Fruit fly (Drosophila melanogaster) whole organism, embryonic: ENCODE results near the gene Mst89B.

Experiments used
- Aef1 ChIP-seq: fragments of 200-800 bp; sonication (Bioruptor generic); IDR thresholded peaks from 3 replicates; pipeline ENCODE4 v1.3.6; 2022; ENCODE audit warnings: missing biosample characterization, missing genetic modification characterization
- CG10209 ChIP-seq: fragments of 200-800 bp; sonication (Bioruptor generic); optimal IDR thresholded peaks from 3 replicates; lab custom pipeline; 2017; ENCODE audit warnings: missing biosample characterization, mild to moderate bottlenecking, missing genetic modification characterization, missing genetic modification reagents
- CG11398 ChIP-seq: fragments of 200-800 bp; sonication (Bioruptor generic); optimal IDR thresholded peaks from 2 replicates; lab custom pipeline; 2016; ENCODE audit warnings: missing biosample characterization, missing genetic modification characterization
- CG11456 ChIP-seq: fragments of 200-800 bp; sonication (Bioruptor generic); IDR thresholded peaks from 3 replicates; pipeline ENCODE4 v1.3.6; 2022; ENCODE audit warnings: missing biosample characterization, missing genetic modification characterization
- CG11504 ChIP-seq: fragments of 200-800 bp; sonication (Bioruptor generic); optimal IDR thresholded peaks from 3 replicates; lab custom pipeline; 2019; ENCODE audit warnings: missing biosample characterization, mild to moderate bottlenecking, missing genetic modification characterization, moderate library complexity
- CG11723 ChIP-seq: fragments of 200-800 bp; sonication (Bioruptor generic); optimal IDR thresholded peaks from 2 replicates; lab custom pipeline; 2017; ENCODE audit warnings: missing biosample characterization, mild to moderate bottlenecking, missing genetic modification characterization
- CG12299 ChIP-seq: fragments of 200-800 bp; sonication (Bioruptor generic); optimal IDR thresholded peaks from 2 replicates; lab custom pipeline; 2018; ENCODE audit warnings: missing biosample characterization, mild to moderate bottlenecking, missing genetic modification characterization
- CG1233 ChIP-seq: fragments of 200-800 bp; sonication (Bioruptor generic); optimal IDR thresholded peaks from 4 replicates; lab custom pipeline; 2018; ENCODE audit warnings: missing biosample characterization, mild to moderate bottlenecking, missing genetic modification characterization
- CG14050 ChIP-seq: fragments of 200-800 bp; sonication (Bioruptor generic); IDR thresholded peaks from 3 replicates; pipeline ENCODE4 v1.3.6; 2022; ENCODE audit warnings: missing biosample characterization, missing genetic modification characterization
- CG15011 ChIP-seq: fragments of 200-800 bp; sonication (Bioruptor generic); optimal IDR thresholded peaks from 3 replicates; lab custom pipeline; 2018; ENCODE audit warnings: missing biosample characterization, mild to moderate bottlenecking, missing genetic modification characterization
- CG15479 ChIP-seq: fragments of 200-800 bp; sonication (Bioruptor generic); optimal IDR thresholded peaks from 3 replicates; lab custom pipeline; 2019; ENCODE audit warnings: missing biosample characterization, mild to moderate bottlenecking, missing genetic modification characterization, moderate library complexity
- CG15696 ChIP-seq: fragments of 200-800 bp; sonication (Bioruptor generic); optimal IDR thresholded peaks from 2 replicates; lab custom pipeline; 2019; ENCODE audit warnings: missing biosample characterization, mild to moderate bottlenecking, missing genetic modification characterization, moderate library complexity
- CG17912 ChIP-seq: fragments of 200-800 bp; sonication (Bioruptor generic); optimal IDR thresholded peaks from 2 replicates; lab custom pipeline; 2018; ENCODE audit warnings: missing biosample characterization, mild to moderate bottlenecking, missing genetic modification characterization
- CG2199 ChIP-seq: fragments of 200-800 bp; sonication (Bioruptor generic); IDR thresholded peaks from 3 replicates; pipeline ENCODE4 v1.3.6; 2022; ENCODE audit warnings: missing biosample characterization, missing genetic modification characterization
- CG2889 ChIP-seq: fragments of 200-800 bp; sonication (Bioruptor generic); IDR thresholded peaks from 3 replicates; pipeline ENCODE4 v1.3.6; 2022; ENCODE audit warnings: missing biosample characterization, missing genetic modification characterization
- CG3281 ChIP-seq: fragments of 200-800 bp; sonication (Bioruptor generic); optimal IDR thresholded peaks from 3 replicates; lab custom pipeline; 2017; ENCODE audit warnings: missing biosample characterization, mild to moderate bottlenecking, missing genetic modification characterization
- CG33213 ChIP-seq: fragments of 200-800 bp; sonication (Bioruptor generic); optimal IDR thresholded peaks from 3 replicates; lab custom pipeline; 2016; ENCODE audit warnings: missing biosample characterization, missing genetic modification characterization
- CG33557 ChIP-seq: fragments of 200-800 bp; sonication (Bioruptor generic); optimal IDR thresholded peaks from 2 replicates; lab custom pipeline; 2019; ENCODE audit warnings: missing biosample characterization, mild to moderate bottlenecking, missing genetic modification characterization, moderate library complexity
- CG3407 ChIP-seq: fragments of 200-800 bp; sonication (Bioruptor generic); optimal IDR thresholded peaks from 2 replicates; lab custom pipeline; 2018; ENCODE audit warnings: missing biosample characterization, mild to moderate bottlenecking, missing genetic modification characterization
- CG5180 ChIP-seq: fragments of 200-800 bp; sonication (Bioruptor generic); optimal IDR thresholded peaks from 3 replicates; lab custom pipeline; 2017; ENCODE audit warnings: missing biosample characterization, missing genetic modification characterization, mild to moderate bottlenecking, moderate library complexity, missing genetic modification reagents
- CG5245 ChIP-seq: fragments of 200-800 bp; sonication (Bioruptor generic); optimal IDR thresholded peaks from 3 replicates; lab custom pipeline; 2016; ENCODE audit warnings: missing biosample characterization, missing genetic modification characterization
- CG5953 ChIP-seq: fragments of 200-800 bp; sonication (Bioruptor generic); IDR thresholded peaks from 2 replicates; pipeline ENCODE4 v1.3.6; 2022; ENCODE audit warnings: missing biosample characterization, missing genetic modification characterization
- CG6654 ChIP-seq: fragments of 200-800 bp; sonication (Bioruptor generic); optimal IDR thresholded peaks from 2 replicates; lab custom pipeline; 2017; ENCODE audit warnings: missing biosample characterization, mild to moderate bottlenecking, missing genetic modification characterization
- CG6683 ChIP-seq: fragments of 200-800 bp; sonication (Bioruptor generic); optimal IDR thresholded peaks from 2 replicates; lab custom pipeline; 2017; ENCODE audit warnings: missing biosample characterization, mild to moderate bottlenecking, missing genetic modification characterization, missing genetic modification reagents
- CG7987 ChIP-seq: fragments of 200-800 bp; sonication (Bioruptor generic); optimal IDR thresholded peaks from 2 replicates; lab custom pipeline; 2018; ENCODE audit warnings: missing biosample characterization, mild to moderate bottlenecking, missing genetic modification characterization, moderate library complexity
- CG8359 ChIP-seq: fragments of 200-800 bp; sonication (Bioruptor generic); optimal IDR thresholded peaks from 2 replicates; lab custom pipeline; 2017; ENCODE audit warnings: missing biosample characterization, mild to moderate bottlenecking, missing genetic modification characterization, borderline replicate concordance
- CG9215 ChIP-seq: fragments of 200-800 bp; sonication (Bioruptor generic); IDR thresholded peaks from 2 replicates; pipeline ENCODE4 v1.3.6; 2022; ENCODE audit warnings: missing biosample characterization, missing genetic modification characterization
- CkIIα-i1 ChIP-seq: fragments of 200-800 bp; sonication (Bioruptor generic); IDR thresholded peaks from 2 replicates; pipeline ENCODE4 v1.3.6; 2022; ENCODE audit warnings: missing biosample characterization, missing genetic modification characterization
- Dll ChIP-seq: fragments of 200-800 bp; sonication (Bioruptor generic); IDR thresholded peaks from 4 replicates; pipeline ENCODE4 v1.3.6; 2022; ENCODE audit warnings: missing biosample characterization, missing genetic modification characterization; ENCODE audit not compliant: partially characterized antibody
- Eip74EF ChIP-seq, 2 experiments: fragments of 200-800 bp in 1 of 2; fragments of >200 bp in 1 of 2; sonication (Bioruptor generic) in 1 of 2; optimal IDR thresholded peaks; 2 replicates each; lab custom pipeline; 2017 to 2019; ENCODE audit warnings: missing biosample characterization in 2 of 2, missing genetic modification characterization in 2 of 2, mild to moderate bottlenecking in 1 of 2, moderate library complexity in 1 of 2
- Lim3 ChIP-seq: fragments of 200-800 bp; sonication (Bioruptor generic); IDR thresholded peaks from 2 replicates; pipeline ENCODE4 v1.3.6; 2022; ENCODE audit warnings: missing biosample characterization, missing genetic modification characterization
- Ravus ChIP-seq: fragments of 200-800 bp; sonication (Bioruptor generic); IDR thresholded peaks from 2 replicates; pipeline ENCODE4 v1.3.6; 2022; ENCODE audit warnings: missing biosample characterization, missing genetic modification characterization
- Sry-δ ChIP-seq: fragments of 200-800 bp; sonication (Bioruptor generic); optimal IDR thresholded peaks from 2 replicates; lab custom pipeline; 2016; ENCODE audit warnings: missing biosample characterization, missing genetic modification characterization
- TFAM ChIP-seq: fragments of 200-800 bp; sonication (Bioruptor generic); optimal IDR thresholded peaks from 2 replicates; lab custom pipeline; 2017; ENCODE audit warnings: missing biosample characterization, missing genetic modification characterization, inconsistent platforms
- ara ChIP-seq: fragments of 200-800 bp; sonication (Bioruptor generic); IDR thresholded peaks from 2 replicates; pipeline ENCODE4 v1.3.6; 2022; ENCODE audit warnings: missing biosample characterization, missing genetic modification characterization
- bcd ChIP-seq: fragments of 200-800 bp; sonication (Bioruptor generic); optimal IDR thresholded peaks from 2 replicates; lab custom pipeline; 2017; ENCODE audit warnings: missing biosample characterization, mild to moderate bottlenecking, missing genetic modification characterization
- btn ChIP-seq: fragments of 200-800 bp; sonication (Bioruptor generic); optimal IDR thresholded peaks from 2 replicates; lab custom pipeline; 2016; ENCODE audit warnings: missing biosample characterization, missing genetic modification characterization
- caup ChIP-seq: fragments of 200-800 bp; sonication (Bioruptor generic); optimal IDR thresholded peaks from 3 replicates; lab custom pipeline; 2017; ENCODE audit warnings: missing biosample characterization, mild to moderate bottlenecking, missing genetic modification characterization, moderate library complexity; ENCODE audit not compliant: severe bottlenecking
- dati ChIP-seq: fragments of 200-800 bp; sonication (Bioruptor generic); IDR thresholded peaks from 2 replicates; pipeline ENCODE4 v1.3.6; 2022; ENCODE audit warnings: missing biosample characterization, missing genetic modification characterization
- h ChIP-seq: fragments of >200 bp; optimal IDR thresholded peaks from 2 replicates; lab custom pipeline; 2017
- insv ChIP-seq, 2 experiments: fragments of 200-800 bp; sonication (Bioruptor generic); optimal IDR thresholded peaks; 3 replicates each; lab custom pipeline; 2016 to 2018; ENCODE audit warnings: missing biosample characterization in 2 of 2, missing genetic modification characterization in 2 of 2
- jigr1 ChIP-seq: fragments of 200-800 bp; sonication (Bioruptor generic); IDR thresholded peaks from 3 replicates; pipeline ENCODE4 v1.3.6; 2022; ENCODE audit warnings: missing biosample characterization, missing genetic modification characterization
- lab ChIP-seq: fragments of 200-800 bp; sonication (Bioruptor generic); optimal IDR thresholded peaks from 3 replicates; lab custom pipeline; 2017; ENCODE audit warnings: missing biosample characterization, missing genetic modification characterization, mild to moderate bottlenecking, moderate library complexity, missing genetic modification reagents
- pb ChIP-seq: fragments of 200-800 bp; sonication (Bioruptor generic); optimal IDR thresholded peaks from 3 replicates; lab custom pipeline; 2016; ENCODE audit warnings: missing biosample characterization, missing genetic modification characterization
- slp2 ChIP-seq: fragments of 200-800 bp; sonication (Bioruptor generic); optimal IDR thresholded peaks from 2 replicates; lab custom pipeline; 2016; ENCODE audit warnings: missing biosample characterization, missing genetic modification characterization
- sug ChIP-seq: fragments of 200-800 bp; optimal IDR thresholded peaks from 2 replicates; lab custom pipeline; 2019; ENCODE audit warnings: missing biosample characterization, mild to moderate bottlenecking, missing genetic modification characterization, moderate library complexity
- tgo ChIP-seq: fragments of 200-800 bp; sonication (Bioruptor generic); IDR thresholded peaks from 3 replicates; pipeline ENCODE4 v1.3.6; 2022; ENCODE audit warnings: missing biosample characterization, missing genetic modification characterization
- wek ChIP-seq: fragments of 200-800 bp; sonication (Bioruptor generic); optimal IDR thresholded peaks from 3 replicates; lab custom pipeline; 2018; ENCODE audit warnings: missing biosample characterization, mild to moderate bottlenecking, missing genetic modification characterization, moderate library complexity
- zen ChIP-seq: fragments of 200-800 bp; sonication (Bioruptor generic); optimal IDR thresholded peaks from 3 replicates; lab custom pipeline; 2018; ENCODE audit warnings: missing biosample characterization, mild to moderate bottlenecking, missing genetic modification characterization, moderate library complexity

Mst89B gene

dm6 chr3R:16222300-16222903 lies 44.4 kb upstream of the Mst89B start (continued):
- TF ChIP-seq CG2199 = peak; percentile 100
- TF ChIP-seq Lim3 = peak; percentile 99
- peak; percentile 97 for TF ChIP-seq CG17912 (GFP tag; lab: Kevin White, UChicago)
- TF ChIP-seq CG3407 = peak; percentile 98
- TF ChIP-seq pb (GFP tag; lab: Kevin White, UChicago) = peak; percentile 100
- TF ChIP-seq CkIIα-i1 (GFP tag; lab: Robert Waterston, UW) = peak; percentile 98
- peak; percentile 99 for TF ChIP-seq CG11504 (tag; lab: Kevin White, UChicago)
- TF ChIP-seq caup = peak; percentile 99
- peak; percentile 99 for TF ChIP-seq CG11398
- TF ChIP-seq h (lab: Kevin White, UChicago) = no peak
- peak; percentile 99 for TF ChIP-seq CG7987 (GFP tag; lab: Kevin White, UChicago)
- TF ChIP-seq CG5245 = peak; percentile 100
- peak; percentile 99 for TF ChIP-seq CG2889
- peak; percentile 96 for TF ChIP-seq TFAM (GFP tag; lab: Kevin White, UChicago)
- peak; percentile 99 for TF ChIP-seq dati
- TF ChIP-seq CG1233 (GFP tag; lab: Kevin White, UChicago) = peak; percentile 99
- peak; percentile 100 for TF ChIP-seq tgo (GFP tag; lab: Robert Waterston, UW)
- TF ChIP-seq CG12299 (tag; lab: Kevin White, UChicago) = peak; percentile 99
- peak; percentile 100 for TF ChIP-seq CG33213 (GFP tag; lab: Kevin White, UChicago)
- TF ChIP-seq jigr1 (GFP tag; lab: Robert Waterston, UW) = peak; percentile 99
- peak; percentile 93 for TF ChIP-seq CG6654 (GFP tag; lab: Kevin White, UChicago)
- TF ChIP-seq btn (GFP tag; lab: Kevin White, UChicago) = peak; percentile 100
- peak; percentile 96 for TF ChIP-seq sug (tag; lab: Kevin White, UChicago)
- TF ChIP-seq Eip74EF (GFP tag; optimal IDR thresholded peaks at IDR 0.05; lab: Kevin White, UChicago) = peak in 1 of 2 experiments; percentile 97
- TF ChIP-seq CG15011 = peak; percentile 98
- TF ChIP-seq bcd (GFP tag; lab: Kevin White, UChicago) = peak; percentile 98
- TF ChIP-seq lab (GFP tag; lab: Kevin White, UChicago) = peak; percentile 100
- peak; percentile 97 for TF ChIP-seq wek
- peak; percentile 99 for TF ChIP-seq Ravus
- TF ChIP-seq CG11456 (GFP tag; lab: Robert Waterston, UW) = peak; percentile 100
- peak; percentile 100 for TF ChIP-seq ara
- no peak for TF ChIP-seq CG15479 (GFP tag; lab: Kevin White, UChicago)
- TF ChIP-seq CG11723 (GFP tag; lab: Kevin White, UChicago) = peak; percentile 97
- peak; percentile 99 for TF ChIP-seq CG10209 (GFP tag; lab: Kevin White, UChicago)
- peak; percentile 90 for TF ChIP-seq CG33557 (GFP tag; lab: Kevin White, UChicago)
- peak; percentile 97 for TF ChIP-seq CG6683 (GFP tag; lab: Kevin White, UChicago)
- TF ChIP-seq CG8359 (GFP tag; lab: Kevin White, UChicago) = peak; percentile 94
- peak; percentile 100 for TF ChIP-seq CG5953 (GFP tag; lab: Robert Waterston, UW)
- TF ChIP-seq Aef1 = peak; percentile 100
- peak; percentile 59 to 71 for TF ChIP-seq insv (GFP tag; optimal IDR thresholded peaks at IDR 0.05; lab: Kevin White, UChicago)
- TF ChIP-seq Sry-δ = peak; percentile 87
- peak; percentile 98 for TF ChIP-seq zen
- peak; percentile 92 for TF ChIP-seq CG15696 (tag; lab: Kevin White, UChicago)
- TF ChIP-seq CG14050 = peak; percentile 99
- TF ChIP-seq CG3281 (GFP tag; lab: Kevin White, UChicago) = peak; percentile 97
- peak; percentile 94 for TF ChIP-seq CG5180 (GFP tag; lab: Kevin White, UChicago)
- peak; percentile 99 for TF ChIP-seq slp2 (GFP tag; lab: Kevin White, UChicago)
- peak; percentile 98 for TF ChIP-seq CG9215 (GFP tag; lab: Robert Waterston, UW)
- 0 out of 4 replicates have a peak, but pooled peaks have one; percentile 36 for TF ChIP-seq Dll (GFP tag; lab: Robert Waterston, UW)
